Worm (Caenorhabditis elegans) whole organism, young adult: ENCODE results near the gene C23G10.5.

Experiments used
- B0035.1 ChIP-seq: sonication (generic microtip); optimal IDR thresholded peaks from 2 replicates; lab custom pipeline; 2016; ENCODE audit warnings: missing genetic modification characterization, mild to moderate bottlenecking, missing compliant biosample characterization, missing genotype, missing genetic modification reagents
- B0261.1 ChIP-seq: sonication (generic microtip); optimal IDR thresholded peaks from 2 replicates; lab custom pipeline; 2016; ENCODE audit warnings: mild to moderate bottlenecking, missing genetic modification characterization, moderate library complexity, missing compliant biosample characterization
- C17E4.6 ChIP-seq: fragments of 200-800 bp; sonication (Bioruptor generic); IDR thresholded peaks from 2 replicates; pipeline ENCODE4 v1.3.6; 2022; ENCODE audit warnings: missing genetic modification reagents, missing genetic modification characterization, missing compliant biosample characterization
- F10E7.11 ChIP-seq: sonication (generic microtip); optimal IDR thresholded peaks from 2 replicates; lab custom pipeline; 2017; ENCODE audit warnings: mild to moderate bottlenecking, missing genetic modification characterization, moderate library complexity, missing compliant biosample characterization
- F52B5.7 ChIP-seq: sonication (generic microtip); optimal IDR thresholded peaks from 2 replicates; lab custom pipeline; 2016; ENCODE audit warnings: mild to moderate bottlenecking, missing genetic modification characterization, missing compliant biosample characterization
- T07F8.4 ChIP-seq: sonication (generic microtip); optimal IDR thresholded peaks from 2 replicates; lab custom pipeline; 2016; ENCODE audit warnings: mild to moderate bottlenecking, missing genetic modification characterization, moderate library complexity, missing compliant biosample characterization
- ZK185.1 ChIP-seq: sonication (generic microtip); optimal IDR thresholded peaks from 2 replicates; lab custom pipeline; 2016; ENCODE audit warnings: mild to moderate bottlenecking, missing genetic modification characterization, missing compliant biosample characterization; ENCODE audit not compliant: poor library complexity, severe bottlenecking
- ama-1 ChIP-seq, 3 experiments: fragments of 150-350 bp in 1 of 3; sonication (generic microtip) in 2 of 3; optimal IDR thresholded peaks; 2 replicates each; lab custom pipeline; 2014 to 2018; ENCODE audit warnings: missing biosample characterization in 2 of 3, missing genetic modification characterization in 2 of 3, missing genetic modification reagents in 2 of 3
- athp-1 ChIP-seq: sonication (generic microtip); optimal IDR thresholded peaks from 2 replicates; lab custom pipeline; 2017; ENCODE audit warnings: mild to moderate bottlenecking, missing genetic modification characterization, missing compliant biosample characterization
- attf-6 ChIP-seq: fragments of 200-800 bp; sonication (Bioruptor generic); IDR thresholded peaks from 2 replicates; pipeline ENCODE4 v1.3.6; 2022; ENCODE audit warnings: missing genetic modification reagents, missing genetic modification characterization, missing compliant biosample characterization
- cebp-1 ChIP-seq, 2 experiments: fragments of 200-800 bp in 1 of 2; sonication (Bioruptor generic) in 1 of 2; sonication (generic microtip) in 1 of 2; IDR thresholded peaks in 1 of 2; optimal IDR thresholded peaks in 1 of 2; 2 replicates each; pipeline versions ENCODE4 v1.3.6 to Lab custom; 2017 to 2022; ENCODE audit warnings: missing compliant biosample characterization in 2 of 2, missing genetic modification characterization in 2 of 2, mild to moderate bottlenecking in 1 of 2, missing genetic modification reagents in 1 of 2, moderate library complexity in 1 of 2
- cebp-2 ChIP-seq: fragments of 200-800 bp; sonication (Bioruptor generic); IDR thresholded peaks from 2 replicates; pipeline ENCODE4 v1.3.6; 2022; ENCODE audit warnings: missing genetic modification characterization, missing compliant biosample characterization
- ceh-100 ChIP-seq: fragments of 200-800 bp; sonication (Bioruptor generic); IDR thresholded peaks from 2 replicates; pipeline ENCODE4 v1.3.6; 2022; ENCODE audit warnings: missing genetic modification reagents, missing genetic modification characterization, missing compliant biosample characterization
- ceh-91 ChIP-seq: fragments of 200-800 bp; sonication (Bioruptor generic); IDR thresholded peaks from 2 replicates; pipeline ENCODE4 v1.3.6; 2022; ENCODE audit warnings: missing genetic modification reagents, missing genetic modification characterization, missing compliant biosample characterization
- egl-18 ChIP-seq: fragments of 200-800 bp; sonication (Bioruptor generic); IDR thresholded peaks from 2 replicates; pipeline ENCODE4 v1.3.6; 2022; ENCODE audit warnings: missing genetic modification reagents, missing genetic modification characterization, missing compliant biosample characterization
- ekl-4 ChIP-seq: fragments of 200-800 bp; sonication (Bioruptor generic); IDR thresholded peaks from 2 replicates; pipeline ENCODE4 v1.3.6; 2022; ENCODE audit warnings: missing genetic modification reagents, missing genetic modification characterization, missing compliant biosample characterization
- fkh-3 ChIP-seq: sonication (generic microtip); optimal IDR thresholded peaks from 2 replicates; lab custom pipeline; 2016; ENCODE audit warnings: mild to moderate bottlenecking, missing genetic modification characterization, missing compliant biosample characterization
- gei-17 ChIP-seq: fragments of 200-800 bp; sonication (Bioruptor generic); optimal IDR thresholded peaks from 2 replicates; lab custom pipeline; 2018; ENCODE audit warnings: mild to moderate bottlenecking, missing genetic modification characterization, missing compliant biosample characterization
- him-1 ChIP-seq: sonication (generic microtip); optimal IDR thresholded peaks from 2 replicates; lab custom pipeline; 2016; ENCODE audit warnings: missing genotype, missing genetic modification reagents, missing genetic modification characterization, missing compliant biosample characterization
- hmg-20 ChIP-seq: fragments of 200-800 bp; sonication (Bioruptor generic); IDR thresholded peaks from 2 replicates; pipeline ENCODE4 v1.3.6; 2022; ENCODE audit warnings: missing genetic modification reagents, missing genetic modification characterization, missing compliant biosample characterization
- let-607 ChIP-seq, 2 experiments: fragments of 200-800 bp in 1 of 2; sonication (Bioruptor generic) in 1 of 2; sonication (generic microtip) in 1 of 2; optimal IDR thresholded peaks; 2 replicates each; lab custom pipeline; 2016 to 2018; ENCODE audit warnings: mild to moderate bottlenecking in 2 of 2, missing compliant biosample characterization in 2 of 2, missing genetic modification characterization in 2 of 2, moderate library complexity in 2 of 2, missing genotype in 1 of 2
- lin-40 ChIP-seq: sonication (generic microtip); optimal IDR thresholded peaks from 2 replicates; lab custom pipeline; 2016; ENCODE audit warnings: missing genetic modification characterization, mild to moderate bottlenecking, missing compliant biosample characterization, missing genotype, missing genetic modification reagents
- madf-10 ChIP-seq: sonication (generic microtip); optimal IDR thresholded peaks from 2 replicates; lab custom pipeline; 2016; ENCODE audit warnings: mild to moderate bottlenecking, missing genetic modification characterization, missing compliant biosample characterization
- nfya-1 ChIP-seq: sonication (generic microtip); optimal IDR thresholded peaks from 2 replicates; lab custom pipeline; 2017; ENCODE audit warnings: antibody characterized with exemption, missing compliant biosample characterization, missing genetic modification characterization, borderline replicate concordance; ENCODE audit not compliant: insufficient read depth
- nfyb-1 ChIP-seq: fragments of 200-800 bp; sonication (Bioruptor generic); IDR thresholded peaks from 2 replicates; pipeline ENCODE4 v1.3.6; 2022; ENCODE audit warnings: missing genetic modification reagents, missing genetic modification characterization, missing compliant biosample characterization
- nhr-120 ChIP-seq: fragments of 200-800 bp; sonication (Bioruptor generic); IDR thresholded peaks from 2 replicates; pipeline ENCODE4 v1.3.6; 2022; ENCODE audit warnings: missing genetic modification characterization, missing compliant biosample characterization
- nhr-179 ChIP-seq: sonication (generic microtip); optimal IDR thresholded peaks from 2 replicates; lab custom pipeline; 2016; ENCODE audit warnings: mild to moderate bottlenecking, missing genetic modification characterization, missing compliant biosample characterization
- nhr-80 ChIP-seq: sonication (generic microtip); optimal IDR thresholded peaks from 2 replicates; lab custom pipeline; 2016; ENCODE audit warnings: missing genetic modification characterization, missing compliant biosample characterization
- pbrm-1 ChIP-seq: fragments of 200-800 bp; sonication (Bioruptor generic); IDR thresholded peaks from 2 replicates; pipeline ENCODE4 v1.3.6; 2022; ENCODE audit warnings: missing genetic modification reagents, missing genetic modification characterization, missing compliant biosample characterization
- repo-1 ChIP-seq: sonication (generic microtip); optimal IDR thresholded peaks from 2 replicates; lab custom pipeline; 2017; ENCODE audit warnings: mild to moderate bottlenecking, missing genetic modification characterization, missing compliant biosample characterization
- sdz-38 ChIP-seq: sonication (generic microtip); optimal IDR thresholded peaks from 2 replicates; lab custom pipeline; 2016; ENCODE audit warnings: missing genotype, missing genetic modification characterization, missing compliant biosample characterization
- snpc-1.3 ChIP-seq: sonication (generic microtip); optimal IDR thresholded peaks from 2 replicates; lab custom pipeline; 2017; ENCODE audit warnings: missing genetic modification characterization, mild to moderate bottlenecking, missing compliant biosample characterization, antibody characterized with exemption, moderate library complexity, missing genotype, missing genetic modification reagents; ENCODE audit not compliant: insufficient read depth
- snpc-4 ChIP-seq, 5 experiments: fragments of 150-350 bp in 1 of 5; sonication (generic microtip) in 4 of 5; optimal IDR thresholded peaks; 2 replicates each; lab custom pipeline; 2014 to 2018; ENCODE audit warnings: missing genetic modification characterization in 5 of 5, missing biosample characterization in 3 of 5, antibody characterized with exemption in 2 of 5, mild to moderate bottlenecking in 2 of 5, missing compliant biosample characterization in 2 of 5, missing genotype in 2 of 5, moderate library complexity in 2 of 5, missing genetic modification reagents in 1 of 5
- tbx-9 ChIP-seq: sonication (generic microtip); optimal IDR thresholded peaks from 2 replicates; lab custom pipeline; 2016; ENCODE audit warnings: borderline replicate concordance, missing genetic modification characterization, inconsistent platforms, missing compliant biosample characterization
- tlf-1 ChIP-seq: fragments of 200-800 bp; sonication (Bioruptor generic); optimal IDR thresholded peaks from 2 replicates; lab custom pipeline; 2018; ENCODE audit warnings: mild to moderate bottlenecking, missing genetic modification characterization, missing compliant biosample characterization
- unc-62 ChIP-seq: fragments of 150-350 bp; optimal IDR thresholded peaks from 2 replicates; lab custom pipeline; 2014; ENCODE audit warnings: missing biosample characterization, missing genetic modification reagents, missing genetic modification characterization
- xnd-1 ChIP-seq: sonication (generic microtip); optimal IDR thresholded peaks from 2 replicates; lab custom pipeline; 2016; ENCODE audit warnings: missing genotype, missing genetic modification reagents, missing genetic modification characterization, missing compliant biosample characterization
- ztf-18 ChIP-seq: sonication (generic microtip); optimal IDR thresholded peaks from 2 replicates; lab custom pipeline; 2016; ENCODE audit warnings: missing genotype, mild to moderate bottlenecking, missing genetic modification characterization, missing compliant biosample characterization
- ztf-22 ChIP-seq: fragments of 200-800 bp; sonication (Bioruptor generic); optimal IDR thresholded peaks from 2 replicates; lab custom pipeline; 2018; ENCODE audit warnings: mild to moderate bottlenecking, missing genetic modification characterization, moderate library complexity, missing compliant biosample characterization

C23G10.5 gene

DNA sequence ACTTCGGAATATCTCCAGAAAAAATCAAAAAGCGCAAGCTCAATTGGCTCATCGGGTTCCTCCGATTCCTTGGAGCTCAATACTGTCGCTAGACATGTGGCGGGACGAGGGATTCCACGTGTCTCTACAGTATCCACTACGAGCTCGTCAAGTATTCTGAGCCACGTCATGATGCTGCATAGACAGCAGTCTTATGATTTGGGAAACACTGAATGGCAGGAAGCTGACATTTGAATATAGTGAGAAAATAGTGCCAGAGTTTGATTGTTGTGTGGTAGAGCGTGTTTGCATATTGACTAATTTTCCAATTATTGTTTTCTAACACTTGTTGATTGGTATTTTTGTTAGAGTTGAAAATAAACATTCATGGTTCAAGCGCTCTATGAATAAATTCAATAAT is 27.5 kb upstream of the C23G10.5 start:
- TF ChIP-seq let-607 (tag; optimal IDR thresholded peaks at IDR 0.05; lab: Kevin White, UChicago) (peak; percentile 77 to 94), madf-10 (tag; lab: Kevin White, UChicago) (no peak), hmg-20 (GFP tag; lab: Robert Waterston, UW) (no peak), xnd-1 (tag; lab: Kevin White, UChicago) (no peak), nhr-80 (tag; lab: Kevin White, UChicago) (peak; percentile 60), unc-62 (peak; percentile 52)

- no peak for TF ChIP-seq let-607 (tag; optimal IDR thresholded peaks at IDR 0.05; lab: Kevin White, UChicago)
- TF ChIP-seq C17E4.6 (GFP tag; lab: Robert Waterston, UW) = no peak
- TF ChIP-seq gei-17 (GFP tag; lab: Kevin White, UChicago) = no peak
- TF ChIP-seq B0261.1 (tag; lab: Kevin White, UChicago) = no peak
- no peak for TF ChIP-seq sdz-38 (tag; lab: Kevin White, UChicago)
- peak; percentile 35 for TF ChIP-seq ama-1 (optimal IDR thresholded peaks at IDR 0.05; lab: Kevin White, UChicago)
- TF ChIP-seq ama-1 (GFP tag; optimal IDR thresholded peaks at IDR 0.05; lab: Kevin White, UChicago) = peak in 1 of 2 experiments; percentile 2
- TF ChIP-seq snpc-1.3 (tag; lab: Kevin White, UChicago) = no peak
- TF ChIP-seq B0035.1 (tag; lab: Kevin White, UChicago) = no peak
- peak; percentile 59 for TF ChIP-seq athp-1 (tag; lab: Kevin White, UChicago)
- TF ChIP-seq ceh-91 (GFP tag; lab: Robert Waterston, UW) = no peak
- no peak for TF ChIP-seq F10E7.11
- TF ChIP-seq cebp-2 (GFP tag; lab: Robert Waterston, UW) = no peak
- TF ChIP-seq him-1 (tag; lab: Kevin White, UChicago) = peak; percentile 5
- peak; percentile 49 for TF ChIP-seq repo-1 (tag; lab: Kevin White, UChicago)
- TF ChIP-seq nhr-120 (GFP tag; lab: Robert Waterston, UW) = 0 out of 2 replicates have a peak, but pooled peaks have one; percentile 42
- no peak for TF ChIP-seq nhr-179 (tag; lab: Kevin White, UChicago)
- TF ChIP-seq tlf-1 (GFP tag; lab: Kevin White, UChicago) = peak; percentile 47
- TF ChIP-seq lin-40 (tag; lab: Kevin White, UChicago) = peak; percentile 11
- peak; percentile 38; the same call in 1 of the 2 replicates for TF ChIP-seq pbrm-1
- TF ChIP-seq F52B5.7 (tag; lab: Kevin White, UChicago) = peak; percentile 55
- TF ChIP-seq fkh-3 (tag; lab: Kevin White, UChicago) = no peak
- TF ChIP-seq ztf-18 (tag; lab: Kevin White, UChicago) = peak; percentile 20
- no peak for TF ChIP-seq nfya-1
- TF ChIP-seq cebp-1 (GFP tag; IDR thresholded peaks at IDR 0.05; lab: Robert Waterston, UW) = no peak
- TF ChIP-seq cebp-1 (tag; optimal IDR thresholded peaks at IDR 0.05; lab: Kevin White, UChicago) = peak; percentile 59
- no peak for TF ChIP-seq attf-6 (GFP tag; lab: Robert Waterston, UW)
- TF ChIP-seq snpc-4 (GFP tag; optimal IDR thresholded peaks at IDR 0.05; lab: Kevin White, UChicago) = no peak
- peak in 1 of 4 experiments; percentile 36 for TF ChIP-seq snpc-4 (tag; optimal IDR thresholded peaks at IDR 0.05; lab: Kevin White, UChicago)
- TF ChIP-seq egl-18 (GFP tag; lab: Robert Waterston, UW) = no peak
- TF ChIP-seq T07F8.4 (tag; lab: Kevin White, UChicago) = peak; percentile 9
- TF ChIP-seq nfyb-1 (GFP tag; lab: Robert Waterston, UW) = 0 out of 2 replicates have a peak, but pooled peaks have one; percentile 46
- TF ChIP-seq ekl-4 (GFP tag; lab: Robert Waterston, UW) = peak; percentile 42; the same call in 1 of the 2 replicates
- TF ChIP-seq tbx-9 (tag; lab: Kevin White, UChicago) = no peak
- TF ChIP-seq ZK185.1 (tag; lab: Kevin White, UChicago) = peak; percentile 16
- no peak for TF ChIP-seq ceh-100 (GFP tag; lab: Robert Waterston, UW)
- no peak for TF ChIP-seq ztf-22 (GFP tag; lab: Kevin White, UChicago)
- TF ChIP-seq, all 124 proteins: peak for 16
These were observed 26.5 kb upstream of the C23G10.5 start, which contains the start of gene F42A10.9 for ce11 chrIII:6164253-6164971. Gene F42A10.9 (plus strand): TSS chrIII:6164573.
